Worm (Caenorhabditis elegans) whole organism, L2 larva: ENCODE results near the gene sre-32.

Experiments used
- aly-2 ChIP-seq: fragments of 150-350 bp; optimal IDR thresholded peaks from 2 replicates; lab custom pipeline; 2014; ENCODE audit warnings: missing biosample characterization, missing genetic modification characterization
- ama-1 ChIP-seq: fragments of 150-350 bp; optimal IDR thresholded peaks from 2 replicates; lab custom pipeline; 2018; ENCODE audit warnings: inconsistent platforms
- blmp-1 ChIP-seq: sonication (generic microtip); optimal IDR thresholded peaks from 2 replicates; lab custom pipeline; 2017; ENCODE audit warnings: missing genetic modification characterization, mild to moderate bottlenecking, missing compliant biosample characterization, antibody characterized with exemption, moderate library complexity; ENCODE audit not compliant: insufficient read depth
- ceh-82 ChIP-seq: fragments of 150-350 bp; optimal IDR thresholded peaks from 2 replicates; lab custom pipeline; 2014; ENCODE audit warnings: missing biosample characterization, missing genetic modification characterization
- egl-27 ChIP-seq: sonication (generic microtip); optimal IDR thresholded peaks from 3 replicates; lab custom pipeline; 2017; ENCODE audit warnings: missing biosample characterization, missing genetic modification reagents, missing genetic modification characterization
- fos-1 ChIP-seq: fragments of 150-350 bp; optimal IDR thresholded peaks from 2 replicates; lab custom pipeline; 2014; ENCODE audit warnings: missing biosample characterization, missing genetic modification characterization
- lsy-2 ChIP-seq, 2 experiments: fragments of 150-350 bp in 1 of 2; sonication (generic microtip) in 1 of 2; optimal IDR thresholded peaks; 2 replicates each; lab custom pipeline; 2014 to 2017; ENCODE audit warnings: missing biosample characterization in 2 of 2, missing genetic modification characterization in 2 of 2
- nhr-12 ChIP-seq: fragments of 150-350 bp; optimal IDR thresholded peaks from 2 replicates; lab custom pipeline; 2014; ENCODE audit warnings: missing biosample characterization, missing genetic modification characterization
- nhr-237 ChIP-seq: fragments of 150-350 bp; optimal IDR thresholded peaks from 2 replicates; lab custom pipeline; 2014; ENCODE audit warnings: missing biosample characterization, missing genetic modification characterization
- nhr-77 ChIP-seq: fragments of 150-350 bp; optimal IDR thresholded peaks from 2 replicates; lab custom pipeline; 2014; ENCODE audit warnings: missing biosample characterization, missing genetic modification characterization
- snpc-4 ChIP-seq: fragments of 150-350 bp; optimal IDR thresholded peaks from 2 replicates; lab custom pipeline; 2014; ENCODE audit warnings: missing biosample characterization, missing genetic modification characterization
- unc-39 ChIP-seq: fragments of 150-350 bp; optimal IDR thresholded peaks from 2 replicates; lab custom pipeline; 2014; ENCODE audit warnings: missing biosample characterization, missing genetic modification characterization
- ztf-4 ChIP-seq: fragments of 150-350 bp; optimal IDR thresholded peaks from 2 replicates; lab custom pipeline; 2014; ENCODE audit warnings: missing biosample characterization, missing genetic modification characterization

ce11 chrII:12485060-12485459, 28.5 kb upstream of the sre-32 start, which contains the start of gene F15A4.10:
- TF ChIP-seq nhr-12 (tag; lab: Kevin White, UChicago), result no peak
- TF ChIP-seq snpc-4 (tag; lab: Kevin White, UChicago), result no peak
- no peak for TF ChIP-seq ceh-82
- no peak for TF ChIP-seq lsy-2 (tag; optimal IDR thresholded peaks at IDR 0.05; lab: Kevin White, UChicago)
- TF ChIP-seq blmp-1 (tag; lab: Kevin White, UChicago), result no peak
- no peak for TF ChIP-seq aly-2 (tag; lab: Kevin White, UChicago)
- no peak for TF ChIP-seq ztf-4 (tag; lab: Kevin White, UChicago)
- TF ChIP-seq unc-39 (tag; lab: Kevin White, UChicago), result no peak
- no peak for TF ChIP-seq fos-1
- no peak for TF ChIP-seq ama-1 (lab: Kevin White, UChicago)
- TF ChIP-seq nhr-237 (tag; lab: Kevin White, UChicago), result no peak
- no peak for TF ChIP-seq nhr-77 (tag; lab: Kevin White, UChicago)
- no peak for TF ChIP-seq egl-27
